Fruit fly (Drosophila melanogaster) whole organism, prepupa: ENCODE results near the gene piwi.

Source experiments
- Blimp-1 ChIP-seq: fragments of 200-800 bp; sonication (Bioruptor generic); optimal IDR thresholded peaks from 3 replicates; lab custom pipeline; 2017; ENCODE audit warnings: missing biosample characterization, missing genetic modification characterization, mild to moderate bottlenecking, moderate library complexity, missing genetic modification reagents
- CG11762 ChIP-seq: fragments of 200-800 bp; sonication (Bioruptor generic); optimal IDR thresholded peaks from 3 replicates; lab custom pipeline; 2016; ENCODE audit warnings: missing biosample characterization, missing genetic modification characterization; ENCODE audit not compliant: insufficient read depth
- CG3032 ChIP-seq: fragments of 200-800 bp; optimal IDR thresholded peaks from 2 replicates; lab custom pipeline; 2019; ENCODE audit warnings: missing biosample characterization, mild to moderate bottlenecking, missing genetic modification characterization, moderate library complexity
- CG4318 ChIP-seq: fragments of 200-800 bp; sonication (Bioruptor generic); optimal IDR thresholded peaks from 3 replicates; lab custom pipeline; 2017; ENCODE audit warnings: missing biosample characterization, mild to moderate bottlenecking, missing genetic modification characterization
- CG6854 ChIP-seq: fragments of 200-800 bp; sonication (Bioruptor generic); optimal IDR thresholded peaks from 2 replicates; lab custom pipeline; 2017; ENCODE audit warnings: missing biosample characterization, mild to moderate bottlenecking, missing genetic modification characterization
- CG8319 ChIP-seq: fragments of 200-800 bp; sonication (Bioruptor generic); optimal IDR thresholded peaks from 3 replicates; lab custom pipeline; 2016; ENCODE audit warnings: missing biosample characterization, missing genetic modification characterization
- Hr4 ChIP-seq: fragments of 200-800 bp; sonication (Bioruptor generic); optimal IDR thresholded peaks from 3 replicates; lab custom pipeline; 2016; ENCODE audit warnings: missing biosample characterization, missing genetic modification characterization
- Smox ChIP-seq: fragments of 200-800 bp; sonication (Bioruptor generic); optimal IDR thresholded peaks from 3 replicates; lab custom pipeline; 2016; ENCODE audit warnings: missing biosample characterization, missing genetic modification characterization
- acj6 ChIP-seq: fragments of 200-800 bp; sonication (Bioruptor generic); optimal IDR thresholded peaks from 3 replicates; lab custom pipeline; 2016; ENCODE audit warnings: missing biosample characterization, missing genetic modification characterization
- cyc ChIP-seq: fragments of 200-800 bp; sonication (Bioruptor generic); optimal IDR thresholded peaks from 3 replicates; lab custom pipeline; 2016; ENCODE audit warnings: missing biosample characterization, missing genetic modification characterization
- lz ChIP-seq: fragments of 200-800 bp; sonication (Bioruptor generic); optimal IDR thresholded peaks from 3 replicates; lab custom pipeline; 2016; ENCODE audit warnings: missing biosample characterization, missing genetic modification characterization

DNA sequence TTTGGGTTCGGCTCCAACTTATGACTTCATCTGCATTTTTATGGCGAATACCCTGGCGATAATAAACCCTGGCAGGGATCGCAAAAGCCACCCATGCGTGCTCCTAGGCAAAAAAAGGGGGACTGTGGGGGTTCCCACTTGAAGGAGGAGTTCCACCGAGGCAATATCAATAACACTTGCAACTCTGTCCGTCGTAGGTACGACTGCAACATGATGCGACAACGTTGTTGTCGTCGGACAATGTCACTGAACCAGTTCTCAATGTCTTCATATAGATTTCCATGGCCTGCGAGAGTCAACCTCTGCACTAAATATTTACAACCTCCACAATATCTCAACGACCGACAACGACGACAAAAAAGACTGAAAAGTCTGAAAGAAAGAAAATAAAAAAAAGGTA is 40.0 kb upstream of the piwi start:
- TF ChIP-seq CG11762 (GFP tag; lab: Kevin White, UChicago) (no peak), CG8319 (no peak), CG6854 (GFP tag; lab: Kevin White, UChicago) (no peak), Hr4 (GFP tag; lab: Kevin White, UChicago) (no peak), Blimp-1 (GFP tag; lab: Kevin White, UChicago) (no peak), acj6 (GFP tag; lab: Kevin White, UChicago) (no peak), CG3032 (tag; lab: Kevin White, UChicago) (no peak), lz (GFP tag; lab: Kevin White, UChicago) (no peak), Smox (GFP tag; lab: Kevin White, UChicago) (no peak), cyc (no peak), CG4318 (GFP tag; lab: Kevin White, UChicago) (no peak)
